Fruit fly (Drosophila melanogaster) whole organism, embryonic: Measurements from ENCODE around the gene Ada1-2.
A peak's percentile ranks its signal among the peaks of the same experiment; 100 is the strongest.

Experiments used
- ATbp ChIP-seq: fragments of 200-800 bp; sonication (Bioruptor generic); optimal IDR thresholded peaks from 2 replicates; lab custom pipeline; 2017; ENCODE audit warnings: missing biosample characterization, mild to moderate bottlenecking, missing genetic modification characterization, missing genetic modification reagents
- CG10267 ChIP-seq: fragments of 200-800 bp; sonication (Bioruptor generic); optimal IDR thresholded peaks from 2 replicates; lab custom pipeline; 2018; ENCODE audit warnings: missing biosample characterization, mild to moderate bottlenecking, missing genetic modification characterization, moderate library complexity
- CG12769 ChIP-seq: fragments of 200-800 bp; sonication (Bioruptor generic); optimal IDR thresholded peaks from 2 replicates; lab custom pipeline; 2019; ENCODE audit warnings: missing biosample characterization, mild to moderate bottlenecking, missing genetic modification characterization, moderate library complexity
- CG17829 ChIP-seq: fragments of 200-800 bp; optimal IDR thresholded peaks from 2 replicates; lab custom pipeline; 2019; ENCODE audit warnings: missing biosample characterization, mild to moderate bottlenecking, missing genetic modification characterization, moderate library complexity
- CG18599 ChIP-seq: fragments of 200-800 bp; sonication (Bioruptor generic); optimal IDR thresholded peaks from 3 replicates; lab custom pipeline; 2017; ENCODE audit warnings: missing biosample characterization, missing genetic modification characterization, mild to moderate bottlenecking, moderate library complexity, missing genetic modification reagents
- CG2678 ChIP-seq: fragments of 200-800 bp; sonication (Bioruptor generic); optimal IDR thresholded peaks from 3 replicates; lab custom pipeline; 2019; ENCODE audit warnings: missing biosample characterization, mild to moderate bottlenecking, missing genetic modification characterization, moderate library complexity
- CG3281 ChIP-seq: fragments of 200-800 bp; sonication (Bioruptor generic); optimal IDR thresholded peaks from 3 replicates; lab custom pipeline; 2017; ENCODE audit warnings: missing biosample characterization, mild to moderate bottlenecking, missing genetic modification characterization
- CG4328 ChIP-seq: fragments of 200-800 bp; sonication (Bioruptor generic); optimal IDR thresholded peaks from 3 replicates; lab custom pipeline; 2017; ENCODE audit warnings: missing biosample characterization, missing genetic modification reagents, missing genetic modification characterization
- CG4424 ChIP-seq: fragments of 200-800 bp; sonication (Bioruptor generic); optimal IDR thresholded peaks from 3 replicates; lab custom pipeline; 2016; ENCODE audit warnings: missing biosample characterization, missing genetic modification characterization
- CG5180 ChIP-seq: fragments of 200-800 bp; sonication (Bioruptor generic); optimal IDR thresholded peaks from 3 replicates; lab custom pipeline; 2017; ENCODE audit warnings: missing biosample characterization, missing genetic modification characterization, mild to moderate bottlenecking, moderate library complexity, missing genetic modification reagents
- CG6254 ChIP-seq: fragments of 200-800 bp; sonication (Bioruptor generic); optimal IDR thresholded peaks from 3 replicates; lab custom pipeline; 2017; ENCODE audit warnings: mild to moderate bottlenecking, missing biosample characterization, missing genetic modification reagents, missing genetic modification characterization
- CG7839 ChIP-seq: fragments of 200-800 bp; sonication (Bioruptor generic); optimal IDR thresholded peaks from 3 replicates; lab custom pipeline; 2018; ENCODE audit warnings: missing biosample characterization, mild to moderate bottlenecking, missing genetic modification characterization, moderate library complexity
- CG7963 ChIP-seq: fragments of 200-800 bp; sonication (Bioruptor generic); IDR thresholded peaks from 3 replicates; pipeline ENCODE4 v1.3.6; 2022; ENCODE audit warnings: missing biosample characterization, missing genetic modification characterization; ENCODE audit not compliant: partially characterized antibody
- CG8359 ChIP-seq: fragments of 200-800 bp; sonication (Bioruptor generic); optimal IDR thresholded peaks from 2 replicates; lab custom pipeline; 2017; ENCODE audit warnings: missing biosample characterization, mild to moderate bottlenecking, missing genetic modification characterization, borderline replicate concordance
- CG9215 ChIP-seq: fragments of 200-800 bp; sonication (Bioruptor generic); IDR thresholded peaks from 2 replicates; pipeline ENCODE4 v1.3.6; 2022; ENCODE audit warnings: missing biosample characterization, missing genetic modification characterization
- Chrac-16 ChIP-seq: fragments of 200-800 bp; sonication (Bioruptor generic); optimal IDR thresholded peaks from 3 replicates; lab custom pipeline; 2016; ENCODE audit warnings: missing biosample characterization, missing genetic modification characterization
- Deaf1 ChIP-seq: fragments of 200-800 bp; optimal IDR thresholded peaks from 3 replicates; lab custom pipeline; 2019; ENCODE audit warnings: missing biosample characterization, mild to moderate bottlenecking, missing genetic modification characterization, moderate library complexity
- Dip3 ChIP-seq: fragments of 200-800 bp; sonication (Bioruptor generic); optimal IDR thresholded peaks from 3 replicates; lab custom pipeline; 2016; ENCODE audit warnings: missing biosample characterization, missing genetic modification characterization
- Dll ChIP-seq: fragments of 200-800 bp; sonication (Bioruptor generic); IDR thresholded peaks from 4 replicates; pipeline ENCODE4 v1.3.6; 2022; ENCODE audit warnings: missing biosample characterization, missing genetic modification characterization; ENCODE audit not compliant: partially characterized antibody
- Eip74EF ChIP-seq, 2 experiments: fragments of 200-800 bp in 1 of 2; fragments of >200 bp in 1 of 2; sonication (Bioruptor generic) in 1 of 2; optimal IDR thresholded peaks; 2 replicates each; lab custom pipeline; 2017 to 2019; ENCODE audit warnings: missing biosample characterization in 2 of 2, missing genetic modification characterization in 2 of 2, mild to moderate bottlenecking in 1 of 2, moderate library complexity in 1 of 2
- Elba2 ChIP-seq: fragments of 200-800 bp; sonication (Bioruptor generic); optimal IDR thresholded peaks from 3 replicates; lab custom pipeline; 2016; ENCODE audit warnings: missing biosample characterization, missing genetic modification characterization
- Hsf ChIP-seq: fragments of 200-800 bp; sonication (Bioruptor generic); optimal IDR thresholded peaks from 3 replicates; lab custom pipeline; 2016; ENCODE audit warnings: missing biosample characterization, missing genetic modification characterization
- Kr ChIP-seq: fragments of 200-800 bp; sonication (Bioruptor generic); optimal IDR thresholded peaks from 2 replicates; lab custom pipeline; 2017; ENCODE audit warnings: missing biosample characterization, mild to moderate bottlenecking, missing genetic modification characterization
- NfI ChIP-seq: fragments of 200-800 bp; sonication (Bioruptor generic); optimal IDR thresholded peaks from 3 replicates; lab custom pipeline; 2018; ENCODE audit warnings: missing biosample characterization, mild to moderate bottlenecking, missing genetic modification characterization, moderate library complexity
- Pdp1 ChIP-seq, 2 experiments: fragments of 200-800 bp; sonication (Bioruptor generic); optimal IDR thresholded peaks; 3 replicates each; lab custom pipeline; 2016; ENCODE audit warnings: missing biosample characterization in 2 of 2, missing genetic modification characterization in 2 of 2, mild to moderate bottlenecking in 1 of 2, moderate library complexity in 1 of 2
- Six4 ChIP-seq: fragments of 200-800 bp; sonication (Bioruptor generic); optimal IDR thresholded peaks from 2 replicates; lab custom pipeline; 2016; ENCODE audit warnings: missing biosample characterization, missing genetic modification characterization
- abd-A ChIP-seq: fragments of 200-800 bp; sonication (Bioruptor generic); optimal IDR thresholded peaks from 3 replicates; lab custom pipeline; 2019; ENCODE audit warnings: missing biosample characterization, mild to moderate bottlenecking, missing genetic modification characterization, moderate library complexity
- ac ChIP-seq: fragments of 200-800 bp; sonication (Bioruptor generic); optimal IDR thresholded peaks from 3 replicates; lab custom pipeline; 2017; ENCODE audit warnings: missing biosample characterization, mild to moderate bottlenecking, missing genetic modification characterization
- da ChIP-seq: fragments of 200-800 bp; sonication (Bioruptor generic); optimal IDR thresholded peaks from 2 replicates; lab custom pipeline; 2016; ENCODE audit warnings: missing biosample characterization, missing genetic modification characterization
- dati ChIP-seq: fragments of 200-800 bp; sonication (Bioruptor generic); IDR thresholded peaks from 2 replicates; pipeline ENCODE4 v1.3.6; 2022; ENCODE audit warnings: missing biosample characterization, missing genetic modification characterization
- fd96Cb ChIP-seq: fragments of 200-800 bp; sonication (Bioruptor generic); optimal IDR thresholded peaks from 2 replicates; lab custom pipeline; 2018; ENCODE audit warnings: missing biosample characterization, mild to moderate bottlenecking, missing genetic modification characterization, moderate library complexity
- gcm ChIP-seq: fragments of 200-800 bp; sonication (Bioruptor generic); optimal IDR thresholded peaks from 2 replicates; lab custom pipeline; 2019; ENCODE audit warnings: missing biosample characterization, mild to moderate bottlenecking, missing genetic modification characterization, moderate library complexity
- grau ChIP-seq: fragments of 200-800 bp; optimal IDR thresholded peaks from 3 replicates; lab custom pipeline; 2019; ENCODE audit warnings: missing biosample characterization, mild to moderate bottlenecking, missing genetic modification characterization, moderate library complexity
- h ChIP-seq: fragments of >200 bp; optimal IDR thresholded peaks from 2 replicates; lab custom pipeline; 2017
- her ChIP-seq: fragments of 200-800 bp; sonication (Bioruptor generic); optimal IDR thresholded peaks from 2 replicates; lab custom pipeline; 2016; ENCODE audit warnings: missing biosample characterization, missing genetic modification characterization
- kni ChIP-seq: fragments of 200-800 bp; sonication (Bioruptor generic); optimal IDR thresholded peaks from 3 replicates; lab custom pipeline; 2017; ENCODE audit warnings: mild to moderate bottlenecking, missing biosample characterization, missing genetic modification reagents, missing genetic modification characterization
- lola ChIP-seq, 3 experiments: fragments of >200 bp in 2 of 3; fragments of 200-800 bp in 1 of 3; sonication (Bioruptor generic) in 1 of 3; optimal IDR thresholded peaks; 2 replicates each; lab custom pipeline; 2017 to 2019; ENCODE audit warnings: missing biosample characterization in 3 of 3, missing genetic modification characterization in 3 of 3, mild to moderate bottlenecking in 1 of 3, moderate library complexity in 1 of 3
- nau ChIP-seq: fragments of 200-800 bp; sonication (Bioruptor generic); optimal IDR thresholded peaks from 3 replicates; lab custom pipeline; 2017; ENCODE audit warnings: missing biosample characterization, mild to moderate bottlenecking, missing genetic modification characterization, missing genetic modification reagents
- nerfin-1 ChIP-seq: fragments of 200-800 bp; sonication (Bioruptor generic); optimal IDR thresholded peaks from 3 replicates; lab custom pipeline; 2019; ENCODE audit warnings: missing biosample characterization, mild to moderate bottlenecking, missing genetic modification characterization, moderate library complexity
- nom ChIP-seq: fragments of 200-800 bp; sonication (Bioruptor generic); optimal IDR thresholded peaks from 2 replicates; lab custom pipeline; 2017; ENCODE audit warnings: missing biosample characterization, missing genetic modification characterization, mild to moderate bottlenecking, moderate library complexity, missing genetic modification reagents
- p53 ChIP-seq: fragments of 200-800 bp; sonication (Bioruptor generic); optimal IDR thresholded peaks from 2 replicates; lab custom pipeline; 2016; ENCODE audit warnings: missing biosample characterization, missing genetic modification characterization
- phol ChIP-seq: fragments of 200-800 bp; sonication (Bioruptor generic); optimal IDR thresholded peaks from 3 replicates; lab custom pipeline; 2018; ENCODE audit warnings: missing biosample characterization, mild to moderate bottlenecking, missing genetic modification characterization, moderate library complexity
- sqz ChIP-seq: fragments of 200-800 bp; sonication (Bioruptor generic); optimal IDR thresholded peaks from 3 replicates; lab custom pipeline; 2018; ENCODE audit warnings: missing biosample characterization, mild to moderate bottlenecking, missing genetic modification characterization
- tin ChIP-seq: fragments of 200-800 bp; sonication (Bioruptor generic); optimal IDR thresholded peaks from 3 replicates; lab custom pipeline; 2016; ENCODE audit warnings: missing biosample characterization, missing genetic modification characterization
- unc-4 ChIP-seq: fragments of 200-800 bp; sonication (Bioruptor generic); IDR thresholded peaks from 2 replicates; pipeline ENCODE4 v1.3.6; 2022; ENCODE audit warnings: missing biosample characterization, missing genetic modification characterization; ENCODE audit not compliant: partially characterized antibody
- z ChIP-seq: fragments of 200-800 bp; sonication (Bioruptor generic); IDR thresholded peaks from 3 replicates; pipeline ENCODE4 v1.3.6; 2022; ENCODE audit warnings: missing biosample characterization, missing genetic modification characterization

The Ada1-2 gene

dm6 chr2L:12002922-12003791 lies 10.5 kb downstream of the Ada1-2 start (continued):
- peak; percentile 32 for TF ChIP-seq tin (GFP tag; lab: Kevin White, UChicago)
- peak; percentile 18 for TF ChIP-seq fd96Cb (tag; lab: Kevin White, UChicago)
- TF ChIP-seq nom, result peak; percentile 60
- no peak for TF ChIP-seq z (GFP tag; lab: Robert Waterston, UW)
- TF ChIP-seq CG9215 (GFP tag; lab: Robert Waterston, UW), result no peak
- peak; percentile 68 for TF ChIP-seq p53 (GFP tag; lab: Kevin White, UChicago)
- peak; percentile 35 for TF ChIP-seq CG8359 (GFP tag; lab: Kevin White, UChicago)
- TF ChIP-seq kni (GFP tag; lab: Kevin White, UChicago), result peak; percentile 99
- peak; percentile 58 for TF ChIP-seq CG18599
- peak; percentile 98 for TF ChIP-seq CG12769
- no peak for TF ChIP-seq dati (GFP tag; lab: Robert Waterston, UW)
- TF ChIP-seq phol, result peak; percentile 19
- TF ChIP-seq CG4328 (GFP tag; lab: Kevin White, UChicago), result peak; percentile 22
- TF ChIP-seq CG10267 (tag; lab: Kevin White, UChicago), result peak; percentile 17
- TF ChIP-seq Dip3, result no peak
- TF ChIP-seq grau, result peak; percentile 47
- peak; percentile 64 for TF ChIP-seq da (GFP tag; lab: Kevin White, UChicago)
- TF ChIP-seq CG4424 (GFP tag; lab: Kevin White, UChicago), result no peak
- peak; percentile 67 for TF ChIP-seq ac
- TF ChIP-seq CG3281 (GFP tag; lab: Kevin White, UChicago), result peak; percentile 27
- TF ChIP-seq Deaf1 (tag; lab: Kevin White, UChicago), result peak; percentile 94
- peak; percentile 83 for TF ChIP-seq nerfin-1 (tag; lab: Kevin White, UChicago)
- TF ChIP-seq lola (GFP tag; optimal IDR thresholded peaks at IDR 0.05; lab: Kevin White, UChicago), result no peak
- peak in 1 of 2 experiments; percentile 78 for TF ChIP-seq Eip74EF (GFP tag; optimal IDR thresholded peaks at IDR 0.05; lab: Kevin White, UChicago)
- TF ChIP-seq ATbp (GFP tag; lab: Kevin White, UChicago), result peak; percentile 29
- peak; percentile 91 for TF ChIP-seq CG5180 (GFP tag; lab: Kevin White, UChicago)
- TF ChIP-seq Kr (GFP tag; lab: Kevin White, UChicago), result peak; percentile 13
- TF ChIP-seq CG17829, result peak; percentile 19
- TF ChIP-seq Dll (GFP tag; lab: Robert Waterston, UW), result no peak
- peak; percentile 11 for TF ChIP-seq Hsf (GFP tag; lab: Kevin White, UChicago)
- TF ChIP-seq NfI (GFP tag; lab: Kevin White, UChicago), result peak; percentile 59
- peak; percentile 16 for TF ChIP-seq Elba2 (GFP tag; lab: Kevin White, UChicago)
- TF ChIP-seq nau (GFP tag; lab: Kevin White, UChicago), result peak; percentile 30
- TF ChIP-seq CG7839, result peak; percentile 50
- TF ChIP-seq unc-4 (GFP tag; lab: Robert Waterston, UW), result no peak
- TF ChIP-seq CG2678, result peak; percentile 49
- TF ChIP-seq gcm, result peak; percentile 94
- peak; percentile 30 for TF ChIP-seq CG6254 (GFP tag; lab: Kevin White, UChicago)
- peak; percentile 30 for TF ChIP-seq sqz
- TF ChIP-seq Pdp1 (GFP tag; optimal IDR thresholded peaks at IDR 0.05; lab: Kevin White, UChicago), result peak in 1 of 2 experiments; percentile 14
- peak; percentile 56 for TF ChIP-seq her
- TF ChIP-seq abd-A, result peak; percentile 100
- peak; percentile 24 for TF ChIP-seq Six4
- peak; percentile 28 for TF ChIP-seq h (lab: Kevin White, UChicago)
- TF ChIP-seq CG7963, result no peak
- peak; percentile 16 for TF ChIP-seq Chrac-16 (GFP tag; lab: Kevin White, UChicago)
